Fruit fly (Drosophila melanogaster): ENCODE results near the gene CG18048.
A peak's percentile ranks its signal among the peaks of the same experiment; 100 is the strongest.

CG18048 gene

dm6 chr3R:6345814-6346213 is at the start of gene CG18048, which contains the start of gene SmD2 (continued):
- TF ChIP-seq mirr (GFP tag; optimal IDR thresholded peaks at IDR 0.05), result no peak
- TF ChIP-seq pho (GFP tag; optimal IDR thresholded peaks at IDR 0.05), result no peak
- peak; percentile 27 for TF ChIP-seq sens (GFP tag)
- peak; percentile 79 for TF ChIP-seq unc-4 (GFP tag; IDR thresholded peaks at IDR 0.05; ENCODE audit: partially characterized antibody)
- TF ChIP-seq ftz-f1 (GFP tag; optimal IDR thresholded peaks at IDR 0.05), result no peak
- no peak for TF ChIP-seq Rfx (GFP tag; IDR thresholded peaks at IDR 0.05)
- peak; percentile 88 for TF ChIP-seq BEAF-32 (GFP tag; optimal IDR thresholded peaks at IDR 0.05)
- no peak for TF ChIP-seq CG30431 (GFP tag; optimal IDR thresholded peaks at IDR 0.05)
- no peak for TF ChIP-seq Bdp1 (GFP tag; optimal IDR thresholded peaks at IDR 0.05)
- no peak for TF ChIP-seq CG1832 (GFP tag; optimal IDR thresholded peaks at IDR 0.05)
- TF ChIP-seq sob (GFP tag; IDR thresholded peaks at IDR 0.05), result no peak
- no peak for TF ChIP-seq CG7745 (tag; optimal IDR thresholded peaks at IDR 0.05)
- TF ChIP-seq dmrt11E (tag; optimal IDR thresholded peaks at IDR 0.05), result no peak
- TF ChIP-seq zen (tag; optimal IDR thresholded peaks at IDR 0.05), result no peak
- TF ChIP-seq CG17829 (tag; optimal IDR thresholded peaks at IDR 0.05), result peak; percentile 45
- TF ChIP-seq CG32532 (GFP tag; IDR thresholded peaks at IDR 0.05), result no peak
- TF ChIP-seq dati (GFP tag; IDR thresholded peaks at IDR 0.05), result no peak
- TF ChIP-seq zfh2 (GFP tag; optimal IDR thresholded peaks at IDR 0.05), result peak; percentile 13
- peak; percentile 6 for TF ChIP-seq CHES-1-like (GFP tag; optimal IDR thresholded peaks at IDR 0.05)
- no peak for TF ChIP-seq Eip74EF (GFP tag; optimal IDR thresholded peaks at IDR 0.05)
- TF ChIP-seq Poxn (GFP tag; IDR thresholded peaks at IDR 0.05), result no peak
- TF ChIP-seq Lim3 (GFP tag; IDR thresholded peaks at IDR 0.05), result no peak
- TF ChIP-seq Hr39 (optimal IDR thresholded peaks at IDR 0.05), result no peak
- TF ChIP-seq CG7963 (GFP tag; IDR thresholded peaks at IDR 0.05; ENCODE audit: partially characterized antibody), result no peak
- TF ChIP-seq nerfin-1 (tag; optimal IDR thresholded peaks at IDR 0.05), result peak; percentile 68
- no peak for TF ChIP-seq nom (GFP tag; optimal IDR thresholded peaks at IDR 0.05)
- TF ChIP-seq HLH4C (GFP tag; IDR thresholded peaks at IDR 0.05; ENCODE audit: partially characterized antibody), result peak; percentile 72
- no peak for TF ChIP-seq ranshi (GFP tag; IDR thresholded peaks at IDR 0.05)
- no peak for TF ChIP-seq CG10959 (GFP tag; IDR thresholded peaks at IDR 0.05)
- peak; percentile 61 for TF ChIP-seq Myb (GFP tag; optimal IDR thresholded peaks at IDR 0.05)
- TF ChIP-seq bsh (GFP tag; optimal IDR thresholded peaks at IDR 0.05), result no peak
- no peak for TF ChIP-seq HHEX (GFP tag; optimal IDR thresholded peaks at IDR 0.05)
- TF ChIP-seq fu2 (GFP tag; optimal IDR thresholded peaks at IDR 0.05), result no peak
- peak; percentile 93 for TF ChIP-seq CG7928 (GFP tag; optimal IDR thresholded peaks at IDR 0.05)
- TF ChIP-seq Tbp (GFP tag; optimal IDR thresholded peaks at IDR 0.05), result no peak
- TF ChIP-seq Camta (GFP tag; optimal IDR thresholded peaks at IDR 0.05), result no peak
- TF ChIP-seq yki (optimal IDR thresholded peaks at IDR 0.05), result no peak
- TF ChIP-seq CG12236 (GFP tag; optimal IDR thresholded peaks at IDR 0.05), result no peak
- TF ChIP-seq CG6272 (GFP tag; IDR thresholded peaks at IDR 0.05), result no peak
- TF ChIP-seq Dad (GFP tag; optimal IDR thresholded peaks at IDR 0.05), result no peak
- TF ChIP-seq run (tag; optimal IDR thresholded peaks at IDR 0.05), result no peak
- TF ChIP-seq da (GFP tag; optimal IDR thresholded peaks at IDR 0.05), result no peak
- TF ChIP-seq CG3407 (GFP tag; optimal IDR thresholded peaks at IDR 0.05), result no peak
- no peak for TF ChIP-seq Fer3 (tag; optimal IDR thresholded peaks at IDR 0.05)
- no peak for TF ChIP-seq CG15011 (GFP tag; optimal IDR thresholded peaks at IDR 0.05)
- peak; percentile 30; the same call in 1 of the 2 replicates for TF ChIP-seq CG9932 (GFP tag; IDR thresholded peaks at IDR 0.05)
- no peak for TF ChIP-seq CG18476 (GFP tag; optimal IDR thresholded peaks at IDR 0.05)
- no peak for TF ChIP-seq CkIIα-i1 (GFP tag; IDR thresholded peaks at IDR 0.05)
- TF ChIP-seq Oli (tag; optimal IDR thresholded peaks at IDR 0.05), result no peak
- no peak for TF ChIP-seq CG1602 (GFP tag; optimal IDR thresholded peaks at IDR 0.05)
- TF ChIP-seq CG1792 (GFP tag; optimal IDR thresholded peaks at IDR 0.05), result no peak
- no peak for TF ChIP-seq Atf-2 (GFP tag; optimal IDR thresholded peaks at IDR 0.05)
- TF ChIP-seq TFAM (GFP tag; optimal IDR thresholded peaks at IDR 0.05), result no peak
